Fruit fly (Drosophila melanogaster) whole organism, embryonic: Measurements from ENCODE around the gene Eo.

Experiments
- Atf3 ChIP-seq: fragments of 200-800 bp; sonication (Bioruptor generic); optimal IDR thresholded peaks from 3 replicates; lab custom pipeline; 2016; ENCODE audit warnings: missing biosample characterization, missing genetic modification characterization
- B-H2 ChIP-seq: fragments of 200-800 bp; sonication (Bioruptor generic); optimal IDR thresholded peaks from 2 replicates; lab custom pipeline; 2018; ENCODE audit warnings: missing biosample characterization, mild to moderate bottlenecking, missing genetic modification characterization
- Bgb ChIP-seq: fragments of 200-800 bp; sonication (Bioruptor generic); IDR thresholded peaks from 2 replicates; pipeline ENCODE4 v1.3.6; 2022; ENCODE audit warnings: missing biosample characterization, missing genetic modification characterization; ENCODE audit not compliant: partially characterized antibody
- Bteb2 ChIP-seq: fragments of 200-800 bp; sonication (Bioruptor generic); optimal IDR thresholded peaks from 2 replicates; lab custom pipeline; 2016; ENCODE audit warnings: missing biosample characterization, missing genetic modification characterization
- CG12391 ChIP-seq: fragments of 200-800 bp; sonication (Bioruptor generic); optimal IDR thresholded peaks from 3 replicates; lab custom pipeline; 2018; ENCODE audit warnings: missing biosample characterization, mild to moderate bottlenecking, missing genetic modification characterization, moderate library complexity
- CG13287 ChIP-seq: fragments of 200-800 bp; sonication (Bioruptor generic); IDR thresholded peaks from 2 replicates; pipeline ENCODE4 v1.3.6; 2022; ENCODE audit warnings: missing biosample characterization, missing genetic modification characterization; ENCODE audit not compliant: partially characterized antibody
- CG14441 ChIP-seq: fragments of 200-800 bp; sonication (Bioruptor generic); IDR thresholded peaks from 2 replicates; pipeline ENCODE4 v1.3.6; 2022; ENCODE audit warnings: missing biosample characterization, missing genetic modification characterization
- CG15696 ChIP-seq: fragments of 200-800 bp; sonication (Bioruptor generic); optimal IDR thresholded peaks from 2 replicates; lab custom pipeline; 2019; ENCODE audit warnings: missing biosample characterization, mild to moderate bottlenecking, missing genetic modification characterization, moderate library complexity
- CG16815 ChIP-seq: fragments of 200-800 bp; sonication (Bioruptor generic); optimal IDR thresholded peaks from 3 replicates; lab custom pipeline; 2017; ENCODE audit warnings: missing biosample characterization, mild to moderate bottlenecking, missing genetic modification characterization
- CG17829 ChIP-seq: fragments of 200-800 bp; optimal IDR thresholded peaks from 2 replicates; lab custom pipeline; 2019; ENCODE audit warnings: missing biosample characterization, mild to moderate bottlenecking, missing genetic modification characterization, moderate library complexity
- CG1832 ChIP-seq: fragments of 200-800 bp; sonication (Bioruptor generic); optimal IDR thresholded peaks from 2 replicates; lab custom pipeline; 2017; ENCODE audit warnings: missing biosample characterization, mild to moderate bottlenecking, missing genetic modification characterization, inconsistent platforms
- CG2120 ChIP-seq: fragments of 200-800 bp; sonication (Bioruptor generic); optimal IDR thresholded peaks from 3 replicates; lab custom pipeline; 2016; ENCODE audit warnings: missing biosample characterization, missing genetic modification characterization
- CG2712 ChIP-seq: fragments of 200-800 bp; optimal IDR thresholded peaks from 3 replicates; lab custom pipeline; 2019; ENCODE audit warnings: missing biosample characterization, mild to moderate bottlenecking, missing genetic modification characterization, moderate library complexity
- CG2875 ChIP-seq: fragments of 200-800 bp; sonication (Bioruptor generic); optimal IDR thresholded peaks from 2 replicates; lab custom pipeline; 2017; ENCODE audit warnings: missing biosample characterization, mild to moderate bottlenecking, missing genetic modification characterization, missing genetic modification reagents
- CG32772 ChIP-seq: fragments of 200-800 bp; sonication (Bioruptor generic); IDR thresholded peaks from 2 replicates; pipeline ENCODE4 v1.3.6; 2022; ENCODE audit warnings: missing biosample characterization, missing genetic modification characterization
- CG33557 ChIP-seq: fragments of 200-800 bp; sonication (Bioruptor generic); optimal IDR thresholded peaks from 2 replicates; lab custom pipeline; 2019; ENCODE audit warnings: missing biosample characterization, mild to moderate bottlenecking, missing genetic modification characterization, moderate library complexity
- CG3847 ChIP-seq: fragments of 200-800 bp; sonication (Bioruptor generic); IDR thresholded peaks from 2 replicates; pipeline ENCODE4 v1.3.6; 2022; ENCODE audit warnings: missing biosample characterization, missing genetic modification characterization
- CG43689 ChIP-seq: fragments of 200-800 bp; sonication (Bioruptor generic); IDR thresholded peaks from 2 replicates; pipeline ENCODE4 v1.3.6; 2022; ENCODE audit warnings: missing biosample characterization, missing genetic modification characterization
- CG5180 ChIP-seq: fragments of 200-800 bp; sonication (Bioruptor generic); optimal IDR thresholded peaks from 3 replicates; lab custom pipeline; 2017; ENCODE audit warnings: missing biosample characterization, missing genetic modification characterization, mild to moderate bottlenecking, moderate library complexity, missing genetic modification reagents
- CG7963 ChIP-seq: fragments of 200-800 bp; sonication (Bioruptor generic); IDR thresholded peaks from 3 replicates; pipeline ENCODE4 v1.3.6; 2022; ENCODE audit warnings: missing biosample characterization, missing genetic modification characterization; ENCODE audit not compliant: partially characterized antibody
- CG9727 ChIP-seq: fragments of 200-800 bp; sonication (Bioruptor generic); optimal IDR thresholded peaks from 3 replicates; lab custom pipeline; 2017; ENCODE audit warnings: missing biosample characterization, mild to moderate bottlenecking, missing genetic modification characterization
- D19B ChIP-seq: fragments of 200-800 bp; sonication (Bioruptor generic); optimal IDR thresholded peaks from 2 replicates; lab custom pipeline; 2017; ENCODE audit warnings: missing biosample characterization, mild to moderate bottlenecking, missing genetic modification characterization
- Dad ChIP-seq: fragments of 200-800 bp; sonication (Bioruptor generic); optimal IDR thresholded peaks from 3 replicates; lab custom pipeline; 2016; ENCODE audit warnings: missing biosample characterization, missing genetic modification characterization
- Dfd ChIP-seq, 2 experiments: fragments of >200 bp; optimal IDR thresholded peaks; 2 replicates each; lab custom pipeline; 2017; ENCODE audit warnings: missing biosample characterization in 2 of 2, missing genetic modification characterization in 2 of 2
- Ets97D ChIP-seq: fragments of 200-800 bp; sonication (Bioruptor generic); optimal IDR thresholded peaks from 3 replicates; lab custom pipeline; 2016; ENCODE audit warnings: missing biosample characterization, missing genetic modification characterization
- Hey ChIP-seq: fragments of 200-800 bp; sonication (Bioruptor generic); optimal IDR thresholded peaks from 3 replicates; lab custom pipeline; 2018; ENCODE audit warnings: missing biosample characterization, mild to moderate bottlenecking, missing genetic modification characterization
- Max ChIP-seq: fragments of 200-800 bp; sonication (Bioruptor generic); optimal IDR thresholded peaks from 2 replicates; lab custom pipeline; 2016; ENCODE audit warnings: missing biosample characterization, mild to moderate bottlenecking, missing genetic modification characterization
- Med ChIP-seq: fragments of 200-800 bp; sonication (Bioruptor generic); peaks from one replicate; lab custom pipeline; 2016; ENCODE audit warnings: missing biosample characterization, missing genetic modification characterization, mild to moderate bottlenecking, inconsistent platforms, moderate library complexity
- Mes4 ChIP-seq: fragments of 200-800 bp; sonication (Bioruptor generic); optimal IDR thresholded peaks from 2 replicates; lab custom pipeline; 2016; ENCODE audit warnings: missing biosample characterization, missing genetic modification characterization
- NC2β ChIP-seq: fragments of 200-800 bp; sonication (Bioruptor generic); optimal IDR thresholded peaks from 2 replicates; lab custom pipeline; 2016; ENCODE audit warnings: missing biosample characterization, missing genetic modification characterization
- Oli ChIP-seq: fragments of 200-800 bp; sonication (Bioruptor generic); optimal IDR thresholded peaks from 2 replicates; lab custom pipeline; 2018; ENCODE audit warnings: missing biosample characterization, mild to moderate bottlenecking, missing genetic modification characterization, moderate library complexity
- ab ChIP-seq: fragments of 200-800 bp; sonication (Bioruptor generic); optimal IDR thresholded peaks from 2 replicates; lab custom pipeline; 2016; ENCODE audit warnings: missing biosample characterization, missing genetic modification characterization
- bowl ChIP-seq: fragments of 200-800 bp; sonication (Bioruptor generic); IDR thresholded peaks from 2 replicates; pipeline ENCODE4 v1.3.6; 2022; ENCODE audit warnings: missing biosample characterization, missing genetic modification characterization
- cg ChIP-seq: fragments of 200-800 bp; sonication (Bioruptor generic); optimal IDR thresholded peaks from 3 replicates; lab custom pipeline; 2019; ENCODE audit warnings: missing biosample characterization, mild to moderate bottlenecking, missing genetic modification characterization, moderate library complexity
- corto ChIP-seq: fragments of 200-800 bp; sonication (Bioruptor generic); optimal IDR thresholded peaks from 2 replicates; lab custom pipeline; 2016; ENCODE audit warnings: missing biosample characterization, mild to moderate bottlenecking, missing genetic modification characterization, moderate library complexity
- croc ChIP-seq: fragments of 200-800 bp; sonication (Bioruptor generic); conservative IDR thresholded peaks from 3 replicates; pipeline ENCODE4 v1.3.6; 2022; ENCODE audit warnings: missing biosample characterization, missing genetic modification characterization
- dati ChIP-seq: fragments of 200-800 bp; sonication (Bioruptor generic); IDR thresholded peaks from 2 replicates; pipeline ENCODE4 v1.3.6; 2022; ENCODE audit warnings: missing biosample characterization, missing genetic modification characterization
- dimm ChIP-seq: fragments of 200-800 bp; sonication (Bioruptor generic); IDR thresholded peaks from 2 replicates; pipeline ENCODE4 v1.3.6; 2022; ENCODE audit warnings: missing biosample characterization, missing genetic modification characterization
- esg ChIP-seq: fragments of 200-800 bp; sonication (Bioruptor generic); conservative IDR thresholded peaks from 2 replicates; pipeline ENCODE4 v1.3.6; 2022; ENCODE audit warnings: missing biosample characterization, missing genetic modification characterization
- ham ChIP-seq: fragments of 200-800 bp; sonication (Bioruptor generic); IDR thresholded peaks from 2 replicates; pipeline ENCODE4 v1.3.6; 2022; ENCODE audit warnings: missing biosample characterization, missing genetic modification characterization
- maf-S ChIP-seq: fragments of 200-800 bp; sonication (Bioruptor generic); optimal IDR thresholded peaks from 2 replicates; lab custom pipeline; 2016; ENCODE audit warnings: missing biosample characterization, missing genetic modification characterization
- oc ChIP-seq: fragments of 200-800 bp; sonication (Bioruptor generic); optimal IDR thresholded peaks from 2 replicates; lab custom pipeline; 2018; ENCODE audit warnings: missing biosample characterization, mild to moderate bottlenecking, missing genetic modification characterization, moderate library complexity
- pan ChIP-seq, 4 experiments: fragments of >200 bp in 3 of 4; fragments of 200-800 bp in 1 of 4; sonication (Bioruptor generic) in 1 of 4; optimal IDR thresholded peaks in 3 of 4; IDR thresholded peaks in 1 of 4; 2 replicates each; pipeline versions ENCODE4 v1.3.6 to Lab custom; 2017 to 2022; ENCODE audit warnings: missing biosample characterization in 2 of 4, missing genetic modification characterization in 2 of 4, mixed read lengths in 1 of 4
- pho ChIP-seq: fragments of 200-800 bp; sonication (Bioruptor generic); optimal IDR thresholded peaks from 2 replicates; lab custom pipeline; 2016; ENCODE audit warnings: missing biosample characterization, missing genetic modification characterization
- pzg ChIP-seq: fragments of 200-800 bp; sonication (Bioruptor generic); optimal IDR thresholded peaks from 3 replicates; lab custom pipeline; 2018; ENCODE audit warnings: missing biosample characterization, mild to moderate bottlenecking, missing genetic modification characterization, moderate library complexity
- sisA ChIP-seq: fragments of 200-800 bp; sonication (Bioruptor generic); IDR thresholded peaks from 2 replicates; pipeline ENCODE4 v1.3.6; 2022; ENCODE audit warnings: missing biosample characterization, missing genetic modification characterization
- stwl ChIP-seq: fragments of 200-800 bp; sonication (Bioruptor generic); optimal IDR thresholded peaks from 3 replicates; lab custom pipeline; 2018; ENCODE audit warnings: missing biosample characterization, mild to moderate bottlenecking, missing genetic modification characterization, moderate library complexity
- trh ChIP-seq: fragments of 200-800 bp; sonication (Bioruptor generic); optimal IDR thresholded peaks from 2 replicates; lab custom pipeline; 2016; ENCODE audit warnings: missing biosample characterization, missing genetic modification characterization
- tup ChIP-seq: fragments of 200-800 bp; sonication (Bioruptor generic); optimal IDR thresholded peaks from 2 replicates; lab custom pipeline; 2016; ENCODE audit warnings: missing biosample characterization, mild to moderate bottlenecking, missing genetic modification characterization, moderate library complexity
- unc-4 ChIP-seq: fragments of 200-800 bp; sonication (Bioruptor generic); IDR thresholded peaks from 2 replicates; pipeline ENCODE4 v1.3.6; 2022; ENCODE audit warnings: missing biosample characterization, missing genetic modification characterization; ENCODE audit not compliant: partially characterized antibody
- wdn ChIP-seq: fragments of 200-800 bp; sonication (Bioruptor generic); IDR thresholded peaks from 2 replicates; pipeline ENCODE4 v1.3.6; 2022; ENCODE audit warnings: missing biosample characterization, missing genetic modification characterization

Gene Eo

DNA sequence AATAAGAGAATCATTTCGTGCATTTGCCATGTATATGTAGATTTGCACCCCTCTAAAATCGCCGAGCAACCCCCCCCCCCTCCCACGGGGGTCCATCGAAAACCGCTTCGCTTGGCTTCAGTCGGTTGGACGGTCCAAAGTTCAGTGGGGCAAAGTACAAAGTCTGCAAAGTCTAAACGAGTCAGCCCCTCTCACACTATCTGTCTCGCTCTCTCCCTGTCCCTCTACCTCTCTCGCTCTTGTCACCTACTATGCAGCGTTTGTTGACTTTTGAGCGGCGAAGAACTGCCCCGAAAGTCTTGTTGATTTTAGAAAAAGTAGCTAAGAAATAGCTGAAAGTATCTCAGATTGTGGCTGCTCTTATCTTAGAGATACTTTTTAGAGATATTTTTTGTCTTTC lies 28.8 kb upstream of the Eo start (continued):
- no peak for TF ChIP-seq CG2712
- TF ChIP-seq ham (GFP tag; lab: Robert Waterston, UW): no peak
- TF ChIP-seq oc: no peak
- no peak for TF ChIP-seq ab
- no peak for TF ChIP-seq pan (optimal IDR thresholded peaks at IDR 0.05; lab: Kevin White, UChicago)
- peak in 1 of 2 experiments; percentile 70 for TF ChIP-seq pan (GFP tag; optimal IDR thresholded peaks at IDR 0.05 in 1 of 2, IDR thresholded peaks at IDR 0.05 in 1 of 2)
- TF ChIP-seq Bgb (GFP tag; lab: Robert Waterston, UW): peak; percentile 23; the same call in 1 of the 2 replicates
- no peak for TF ChIP-seq CG7963
- peak; percentile 35 for TF ChIP-seq CG5180 (GFP tag; lab: Kevin White, UChicago)
- TF ChIP-seq CG33557 (GFP tag; lab: Kevin White, UChicago): peak; percentile 48
- TF ChIP-seq maf-S: no peak
- TF ChIP-seq esg (GFP tag; lab: Robert Waterston, UW): no peak
- no peak for TF ChIP-seq Dad (GFP tag; lab: Kevin White, UChicago)
- TF ChIP-seq D19B (GFP tag; lab: Kevin White, UChicago): peak; percentile 37
- TF ChIP-seq tup: no peak
- TF ChIP-seq dimm: no peak
- TF ChIP-seq Atf3 (GFP tag; lab: Kevin White, UChicago): no peak
- no peak for TF ChIP-seq CG2120 (GFP tag; lab: Kevin White, UChicago)
- no peak for TF ChIP-seq sisA
- TF ChIP-seq stwl (tag; lab: Kevin White, UChicago): peak; percentile 17
- peak; percentile 18 for TF ChIP-seq B-H2 (GFP tag; lab: Kevin White, UChicago)
- no peak for TF ChIP-seq corto (GFP tag; lab: Kevin White, UChicago)
- no peak for TF ChIP-seq NC2β (GFP tag; lab: Kevin White, UChicago)
- TF ChIP-seq pho (GFP tag; lab: Kevin White, UChicago): no peak
- no peak for TF ChIP-seq croc (GFP tag; lab: Robert Waterston, UW)
- no peak for TF ChIP-seq trh (GFP tag; lab: Kevin White, UChicago)
- no peak for TF ChIP-seq Hey (tag; lab: Kevin White, UChicago)
- TF ChIP-seq Oli (tag; lab: Kevin White, UChicago): no peak
- no peak for TF ChIP-seq Max
- no peak for TF ChIP-seq unc-4 (GFP tag; lab: Robert Waterston, UW)
- TF ChIP-seq CG15696 (tag; lab: Kevin White, UChicago): peak; percentile 43
- peak; percentile 90 for TF ChIP-seq bowl (GFP tag; lab: Robert Waterston, UW)
- peak; percentile 76 for TF ChIP-seq Med (GFP tag; lab: Kevin White, UChicago)
- peak; percentile 66 for TF ChIP-seq CG1832 (GFP tag; lab: Kevin White, UChicago)
- TF ChIP-seq Ets97D: no peak
- 0 out of 2 replicates have a peak, but pooled peaks have one; percentile 26 for TF ChIP-seq CG14441 (GFP tag; lab: Robert Waterston, UW)
- TF ChIP-seq dati: no peak
- TF ChIP-seq Mes4 (GFP tag; lab: Kevin White, UChicago): no peak
- TF ChIP-seq cg: no peak
- no peak for TF ChIP-seq CG12391 (tag; lab: Kevin White, UChicago)
- no peak for TF ChIP-seq CG13287 (GFP tag; lab: Robert Waterston, UW)
- TF ChIP-seq CG3847 (GFP tag; lab: Robert Waterston, UW): no peak
- TF ChIP-seq Bteb2 (GFP tag; lab: Kevin White, UChicago): no peak
- TF ChIP-seq CG32772 (GFP tag; lab: Robert Waterston, UW): no peak
- TF ChIP-seq wdn (GFP tag; lab: Robert Waterston, UW): no peak
- no peak for TF ChIP-seq CG16815 (GFP tag; lab: Kevin White, UChicago)
- no peak for TF ChIP-seq pzg (GFP tag; lab: Kevin White, UChicago)
- peak; percentile 21 for TF ChIP-seq CG2875 (GFP tag; lab: Kevin White, UChicago)
- TF ChIP-seq CG9727 (GFP tag; lab: Kevin White, UChicago): peak; percentile 31
- TF ChIP-seq CG43689 (GFP tag; lab: Robert Waterston, UW): no peak
- no peak for TF ChIP-seq CG17829 (tag; lab: Kevin White, UChicago)
- TF ChIP-seq Dfd (GFP tag; optimal IDR thresholded peaks at IDR 0.05; lab: Kevin White, UChicago): no peak
